Worm (Caenorhabditis elegans) whole organism, midembryonic: ENCODE measurements around the gene C06C3.4.

Experiments
- T22C8.4 ChIP-seq: fragments of 200-800 bp; sonication (Bioruptor generic); IDR thresholded peaks from 2 replicates; pipeline ENCODE4 v1.3.6; 2022; ENCODE audit warnings: missing genetic modification characterization, missing compliant biosample characterization
- cog-1 ChIP-seq: sonication (generic microtip); optimal IDR thresholded peaks from 2 replicates; lab custom pipeline; 2016; ENCODE audit warnings: missing genetic modification characterization, missing compliant biosample characterization
- flt-1 ChIP-seq: fragments of 200-800 bp; sonication (Bioruptor generic); IDR thresholded peaks from 2 replicates; pipeline ENCODE4 v1.3.6; 2022; ENCODE audit warnings: missing genetic modification characterization, missing compliant biosample characterization
- klf-2 ChIP-seq: fragments of 200-800 bp; sonication (Bioruptor generic); conservative IDR thresholded peaks from 2 replicates; pipeline ENCODE4 v1.3.6; 2022; ENCODE audit warnings: missing genetic modification reagents, missing genetic modification characterization, missing compliant biosample characterization
- med-1 ChIP-seq: sonication (generic microtip); optimal IDR thresholded peaks from 2 replicates; lab custom pipeline; 2017; ENCODE audit warnings: missing genetic modification characterization, mild to moderate bottlenecking, missing compliant biosample characterization, antibody characterized with exemption, missing genetic modification reagents; ENCODE audit not compliant: insufficient read depth
- ref-1 ChIP-seq: fragments of 200-800 bp; sonication (Bioruptor generic); conservative IDR thresholded peaks from 2 replicates; pipeline ENCODE4 v1.3.6; 2022; ENCODE audit warnings: missing genetic modification reagents, missing genetic modification characterization, missing compliant biosample characterization
- tab-1 ChIP-seq: fragments of 200-800 bp; sonication (Bioruptor generic); IDR thresholded peaks from 2 replicates; pipeline ENCODE4 v1.3.6; 2022; ENCODE audit warnings: missing genetic modification characterization, missing compliant biosample characterization
- ztf-23 ChIP-seq: fragments of 200-800 bp; sonication (Bioruptor generic); IDR thresholded peaks from 2 replicates; pipeline ENCODE4 v1.3.6; 2022; ENCODE audit warnings: missing genetic modification reagents, missing genetic modification characterization, missing compliant biosample characterization
- ztf-29 ChIP-seq: fragments of 200-800 bp; sonication (Bioruptor generic); IDR thresholded peaks from 2 replicates; pipeline ENCODE4 v1.3.6; 2022; ENCODE audit warnings: missing genetic modification reagents, missing genetic modification characterization, missing compliant biosample characterization

C06C3.4 gene

DNA sequence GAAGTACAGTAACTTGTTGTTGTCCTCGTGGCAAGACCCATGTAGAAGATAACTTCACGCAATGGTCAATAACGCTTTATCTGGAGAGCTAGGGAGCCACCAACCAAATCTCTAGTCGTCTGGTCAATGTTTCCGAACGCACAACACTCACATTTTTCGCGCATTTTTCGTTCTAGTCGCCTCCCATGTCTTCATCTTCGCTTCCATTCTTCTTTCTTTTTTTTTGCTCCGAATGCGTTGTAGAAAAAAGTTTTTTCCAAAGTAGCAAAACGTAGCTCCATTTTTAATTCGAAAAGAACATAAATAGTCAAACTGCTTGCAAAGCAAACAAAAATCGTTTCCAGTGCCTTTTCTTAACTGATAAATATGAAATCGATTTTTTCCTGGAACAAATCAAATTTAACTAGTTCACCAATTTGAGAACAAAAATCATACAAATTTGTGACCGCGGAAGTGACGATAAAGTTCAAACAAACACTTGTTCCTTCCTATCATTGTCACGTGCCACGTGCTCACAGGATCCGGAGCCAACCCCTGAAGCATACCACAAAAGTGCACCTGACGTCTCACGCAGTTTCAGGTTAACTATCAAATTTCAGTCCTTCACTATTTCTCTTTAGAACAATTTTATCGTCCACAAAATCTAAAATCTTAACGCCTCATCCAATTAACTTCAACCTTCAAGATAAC lies 45.9 kb downstream of the C06C3.4 start:
- TF ChIP-seq tab-1 (GFP tag; lab: Robert Waterston, UW) (no peak), cog-1 (tag; lab: Kevin White, UChicago) (no peak), med-1 (GFP tag; lab: Kevin White, UChicago) (no peak), ztf-23 (no peak), flt-1 (no peak), ztf-29 (no peak), T22C8.4 (GFP tag; lab: Robert Waterston, UW) (no peak), klf-2 (GFP tag; lab: Robert Waterston, UW) (no peak), ref-1 (GFP tag; lab: Robert Waterston, UW) (no peak)

DNA sequence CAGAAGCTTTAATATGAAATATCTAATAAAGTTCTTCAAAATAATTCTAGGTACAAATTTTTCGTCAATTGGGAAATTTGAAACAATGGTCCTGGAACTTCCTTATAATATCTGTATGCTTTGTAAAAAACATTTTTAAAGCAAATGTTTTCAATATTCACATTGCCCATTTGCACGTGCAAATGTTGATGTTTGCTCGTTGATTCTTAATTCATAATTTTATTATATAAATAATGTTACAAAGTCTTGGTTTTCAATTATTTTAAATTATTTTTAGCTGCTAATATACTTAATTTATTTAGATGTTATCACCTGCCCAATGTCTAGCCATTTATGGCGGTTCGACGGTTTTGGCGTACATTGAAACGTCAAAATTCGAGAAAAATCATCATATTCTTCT lies 48.9 kb downstream of the C06C3.4 start, which contains the start of gene M176.11:
Gene M176.11, plus strand, starts transcription at position 301 of the 400 bp plus-strand sequence.
- no peak for TF ChIP-seq flt-1
- TF ChIP-seq klf-2 (GFP tag; lab: Robert Waterston, UW), result no peak
